Worm (Caenorhabditis elegans) whole organism, midembryonic: ENCODE results near the gene srt-35.

ENCODE experiments used
- flt-1 ChIP-seq: fragments of 200-800 bp; sonication (Bioruptor generic); IDR thresholded peaks from 2 replicates; pipeline ENCODE4 v1.3.6; 2022; ENCODE audit warnings: missing genetic modification characterization, missing compliant biosample characterization
- med-1 ChIP-seq: sonication (generic microtip); optimal IDR thresholded peaks from 2 replicates; lab custom pipeline; 2017; ENCODE audit warnings: missing genetic modification characterization, mild to moderate bottlenecking, missing compliant biosample characterization, antibody characterized with exemption, missing genetic modification reagents; ENCODE audit not compliant: insufficient read depth
- tab-1 ChIP-seq: fragments of 200-800 bp; sonication (Bioruptor generic); IDR thresholded peaks from 2 replicates; pipeline ENCODE4 v1.3.6; 2022; ENCODE audit warnings: missing genetic modification characterization, missing compliant biosample characterization
- ztf-23 ChIP-seq: fragments of 200-800 bp; sonication (Bioruptor generic); IDR thresholded peaks from 2 replicates; pipeline ENCODE4 v1.3.6; 2022; ENCODE audit warnings: missing genetic modification reagents, missing genetic modification characterization, missing compliant biosample characterization
- ztf-29 ChIP-seq: fragments of 200-800 bp; sonication (Bioruptor generic); IDR thresholded peaks from 2 replicates; pipeline ENCODE4 v1.3.6; 2022; ENCODE audit warnings: missing genetic modification reagents, missing genetic modification characterization, missing compliant biosample characterization

DNA sequence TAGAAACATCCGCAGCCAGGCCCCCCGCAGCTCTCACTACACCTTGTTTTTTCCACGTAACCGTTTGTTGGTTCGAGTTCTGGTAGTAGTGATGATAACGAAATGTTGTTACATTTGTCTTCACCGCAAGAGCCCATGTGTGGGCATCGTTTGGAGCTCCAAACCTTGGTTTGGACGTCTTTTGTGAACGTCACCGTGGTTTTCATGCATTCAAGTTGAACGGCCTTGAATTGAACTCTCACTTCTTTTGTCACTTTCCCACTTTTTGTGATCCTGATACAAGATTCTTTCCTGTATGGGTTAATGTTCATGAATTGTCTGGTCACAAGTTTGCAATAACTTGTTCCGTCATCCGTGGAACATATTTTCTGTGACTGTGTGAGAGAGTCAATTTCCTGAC is 39.4 kb upstream of the srt-35 start:
- TF ChIP-seq ztf-29 (no peak), med-1 (GFP tag; lab: Kevin White, UChicago) (no peak), flt-1 (GFP tag; lab: Robert Waterston, UW) (no peak), tab-1 (GFP tag; lab: Robert Waterston, UW) (no peak), ztf-23 (GFP tag; lab: Robert Waterston, UW) (no peak)
